Worm (Caenorhabditis elegans): ENCODE data around the gene slc-36.1.

DNA sequence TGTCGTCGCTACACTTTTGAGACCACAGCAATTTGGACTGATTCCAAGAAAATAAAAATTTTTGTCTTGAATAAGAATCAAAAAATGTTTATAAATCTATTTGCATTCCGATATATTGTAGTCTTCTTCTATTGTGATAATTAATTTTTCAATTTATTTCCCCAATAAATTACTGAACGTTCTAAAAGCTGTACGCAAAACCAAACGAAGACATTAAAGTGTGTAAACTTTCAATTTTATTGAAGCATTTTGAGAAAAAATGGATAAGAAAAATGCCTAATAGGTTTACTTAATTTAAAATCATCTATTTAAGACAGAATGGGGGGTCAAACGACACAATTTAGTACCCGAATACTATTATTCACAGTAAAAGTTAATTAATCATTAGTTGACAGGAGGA, 4.7 kb upstream of the slc-36.1 start:
- no peak for TF ChIP-seq pqm-1 (tag; optimal IDR thresholded peaks at IDR 0.05)
- TF ChIP-seq sptf-1 (tag; optimal IDR thresholded peaks at IDR 0.05): no peak

All from whole organism, L1 larva.